Worm (Caenorhabditis elegans): ENCODE results near the gene far-2.

DNA sequence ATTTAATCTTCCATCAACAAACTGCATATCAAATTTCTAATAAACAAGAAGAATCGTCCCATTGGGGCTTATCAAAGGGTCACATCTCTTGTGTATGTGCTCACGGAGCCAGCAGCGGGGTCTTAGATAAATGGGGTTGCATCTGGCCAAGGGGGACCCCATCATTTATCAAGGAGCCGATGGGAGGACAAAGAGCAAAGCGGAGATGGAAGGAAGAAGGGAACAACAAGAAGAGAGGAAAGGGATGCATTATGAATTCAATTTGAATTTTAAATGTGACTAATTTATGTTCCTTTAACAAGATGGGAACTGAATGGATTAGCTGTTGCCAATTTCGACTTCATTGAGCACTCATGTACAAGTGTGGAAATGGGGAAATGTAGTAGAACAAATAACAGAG lies 2.7 kb downstream of the far-2 start:
- TF ChIP-seq nhr-25 (tag; optimal IDR thresholded peaks at IDR 0.05) (no peak), elt-3 (tag; optimal IDR thresholded peaks at IDR 0.05) (no peak), ceh-82 (tag; optimal IDR thresholded peaks at IDR 0.05) (no peak), dmd-4 (tag; optimal IDR thresholded peaks at IDR 0.05) (no peak), unc-62 (GFP tag; optimal IDR thresholded peaks at IDR 0.05) (no peak)

Measured in whole organism, L2 larva.